Worm (Caenorhabditis elegans): ENCODE results near the gene C09H10.9.

DNA sequence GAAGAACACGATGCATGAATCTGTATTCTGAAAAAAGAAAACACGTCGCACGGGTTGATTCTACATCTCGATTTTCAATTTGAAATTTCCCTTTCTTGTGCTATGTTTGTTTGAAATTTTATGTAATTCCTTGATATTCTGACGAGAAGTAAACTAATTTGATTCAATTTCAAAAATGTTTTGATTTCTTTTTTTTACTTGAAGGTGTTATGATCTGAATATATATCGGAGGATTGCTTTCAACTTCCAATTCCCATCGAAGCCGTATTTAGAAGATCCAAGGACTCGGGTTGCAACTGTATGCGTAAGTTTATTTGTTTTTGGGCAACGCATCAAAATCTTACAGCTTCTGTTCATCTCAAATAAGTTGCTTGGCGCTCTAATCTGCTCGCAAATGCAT lies 23.1 kb downstream of the C09H10.9 start, which contains the start of gene F40F8.1:
- TF ChIP-seq tab-1 (GFP tag; IDR thresholded peaks at IDR 0.05) (no peak), T22C8.4 (GFP tag; IDR thresholded peaks at IDR 0.05) (no peak), cog-1 (tag; optimal IDR thresholded peaks at IDR 0.05) (no peak), ztf-23 (GFP tag; IDR thresholded peaks at IDR 0.05) (no peak), klf-2 (GFP tag; conservative IDR thresholded peaks at IDR 0.05) (no peak)

Measured in whole organism, midembryonic.